Worm (Caenorhabditis elegans) whole organism, L4 larva: ENCODE data around the gene gop-2.

Experiments
- D1046.2 ChIP-seq: fragments of 200-800 bp; sonication (Bioruptor generic); IDR thresholded peaks from 2 replicates; pipeline ENCODE4 v1.3.6; 2022; ENCODE audit warnings: missing genetic modification characterization, missing compliant biosample characterization
- F26F4.8 ChIP-seq: fragments of 200-800 bp; sonication (Bioruptor generic); conservative IDR thresholded peaks from 2 replicates; pipeline ENCODE4 v1.3.6; 2022; ENCODE audit warnings: missing genetic modification characterization, missing compliant biosample characterization
- F37D6.2 ChIP-seq: sonication (generic microtip); optimal IDR thresholded peaks from 2 replicates; lab custom pipeline; 2016; ENCODE audit warnings: mild to moderate bottlenecking, missing genetic modification characterization, missing compliant biosample characterization
- Y5F2A.4 ChIP-seq: fragments of 200-800 bp; sonication (Bioruptor generic); optimal IDR thresholded peaks from 2 replicates; lab custom pipeline; 2018; ENCODE audit warnings: mild to moderate bottlenecking, missing genetic modification characterization, missing compliant biosample characterization
- Y75B8A.6 ChIP-seq: fragments of 200-800 bp; sonication (Bioruptor generic); IDR thresholded peaks from 2 replicates; pipeline ENCODE4 v1.3.6; 2022; ENCODE audit warnings: missing genetic modification reagents, missing genetic modification characterization, missing compliant biosample characterization
- ZK337.2 ChIP-seq: fragments of 200-800 bp; sonication (Bioruptor generic); IDR thresholded peaks from 2 replicates; pipeline ENCODE4 v1.3.6; 2022; ENCODE audit warnings: missing genetic modification reagents, missing genetic modification characterization, missing compliant biosample characterization
- ZK546.5 ChIP-seq, 2 experiments: sonication (generic microtip); optimal IDR thresholded peaks; 2 replicates each; lab custom pipeline; 2017; ENCODE audit warnings: missing biosample characterization in 2 of 2, missing genetic modification characterization in 2 of 2
- aha-1 ChIP-seq: fragments of 150-350 bp; peaks from one replicate; lab custom pipeline; 2014; ENCODE audit warnings: missing biosample characterization, missing genetic modification characterization
- aly-2 ChIP-seq: sonication (generic microtip); optimal IDR thresholded peaks from 2 replicates; lab custom pipeline; 2018; ENCODE audit warnings: missing biosample characterization, missing genetic modification characterization
- ceh-32 ChIP-seq: sonication (generic microtip); optimal IDR thresholded peaks from 2 replicates; lab custom pipeline; 2016; ENCODE audit warnings: mild to moderate bottlenecking, missing genetic modification characterization, missing compliant biosample characterization; ENCODE audit not compliant: poor library complexity
- ceh-62 ChIP-seq: sonication (generic microtip); optimal IDR thresholded peaks from 2 replicates; lab custom pipeline; 2017; ENCODE audit warnings: missing biosample characterization, missing genetic modification characterization
- ceh-82 ChIP-seq: sonication (generic microtip); optimal IDR thresholded peaks from 2 replicates; lab custom pipeline; 2017; ENCODE audit warnings: missing biosample characterization, missing genetic modification characterization
- ctbp-1 ChIP-seq: fragments of 200-800 bp; sonication (Bioruptor generic); IDR thresholded peaks from 2 replicates; pipeline ENCODE4 v1.3.6; 2022; ENCODE audit warnings: missing genetic modification reagents, missing genetic modification characterization, missing compliant biosample characterization
- dmd-6 ChIP-seq: fragments of 200-800 bp; sonication (Bioruptor generic); IDR thresholded peaks from 2 replicates; pipeline ENCODE4 v1.3.6; 2022; ENCODE audit warnings: missing genetic modification reagents, missing genetic modification characterization, missing compliant biosample characterization
- dmd-8 ChIP-seq: fragments of 200-800 bp; sonication (Bioruptor generic); IDR thresholded peaks from 2 replicates; pipeline ENCODE4 v1.3.6; 2022; ENCODE audit warnings: missing genetic modification characterization, missing compliant biosample characterization
- dpl-1 ChIP-seq: fragments of 150-350 bp; optimal IDR thresholded peaks from 2 replicates; lab custom pipeline; 2014; ENCODE audit warnings: missing biosample characterization, missing genetic modification reagents, missing genetic modification characterization
- duxl-1 ChIP-seq: sonication (generic microtip); optimal IDR thresholded peaks from 2 replicates; lab custom pipeline; 2016; ENCODE audit warnings: mild to moderate bottlenecking, missing genetic modification characterization, moderate library complexity, missing compliant biosample characterization; ENCODE audit not compliant: poor library complexity
- dve-1 ChIP-seq: sonication (generic microtip); optimal IDR thresholded peaks from 2 replicates; lab custom pipeline; 2017; ENCODE audit warnings: antibody characterized with exemption, mild to moderate bottlenecking, missing genetic modification characterization, missing compliant biosample characterization; ENCODE audit not compliant: insufficient read depth
- fkh-10 ChIP-seq: fragments of 150-350 bp; optimal IDR thresholded peaks from 2 replicates; lab custom pipeline; 2014; ENCODE audit warnings: missing biosample characterization, missing genetic modification reagents, missing genetic modification characterization
- fos-1 ChIP-seq: fragments of 150-350 bp; optimal IDR thresholded peaks from 2 replicates; lab custom pipeline; 2014; ENCODE audit warnings: missing biosample characterization, missing genetic modification characterization
- gei-8 ChIP-seq: fragments of 200-800 bp; sonication (Bioruptor generic); optimal IDR thresholded peaks from 2 replicates; lab custom pipeline; 2018; ENCODE audit warnings: mild to moderate bottlenecking, missing genetic modification characterization, missing compliant biosample characterization
- lim-7 ChIP-seq: fragments of 200-800 bp; sonication (Bioruptor generic); IDR thresholded peaks from 2 replicates; pipeline ENCODE4 v1.3.6; 2022; ENCODE audit warnings: missing genetic modification characterization, missing compliant biosample characterization
- lin-15B ChIP-seq: fragments of 150-350 bp; sonication (generic microtip); optimal IDR thresholded peaks from 3 replicates; lab custom pipeline; 2014; ENCODE audit warnings: missing biosample characterization, missing genetic modification characterization
- lin-29 ChIP-seq: fragments of 200-800 bp; sonication (Bioruptor generic); IDR thresholded peaks from 2 replicates; pipeline ENCODE4 v1.3.6; 2022; ENCODE audit warnings: missing genetic modification reagents, missing genetic modification characterization, missing compliant biosample characterization
- lin-38 ChIP-seq: fragments of 200-800 bp; sonication (Bioruptor generic); IDR thresholded peaks from 2 replicates; pipeline ENCODE4 v1.3.6; 2022; ENCODE audit warnings: missing genetic modification reagents, missing genetic modification characterization, missing compliant biosample characterization
- lin-39 ChIP-seq: fragments of 150-350 bp; optimal IDR thresholded peaks from 2 replicates; lab custom pipeline; 2014; ENCODE audit warnings: missing biosample characterization, missing genetic modification reagents, missing genetic modification characterization
- lsy-2 ChIP-seq, 2 experiments: fragments of 150-350 bp in 1 of 2; sonication (generic microtip) in 1 of 2; optimal IDR thresholded peaks; 2 replicates each; lab custom pipeline; 2014 to 2017; ENCODE audit warnings: missing biosample characterization in 2 of 2, missing genetic modification characterization in 2 of 2
- madf-5 ChIP-seq, 2 experiments: fragments of 200-800 bp; sonication (Bioruptor generic); IDR thresholded peaks; 2 replicates each; pipeline ENCODE4 v1.3.6; 2022; ENCODE audit warnings: missing compliant biosample characterization in 2 of 2, missing genetic modification characterization in 2 of 2
- madf-9 ChIP-seq: fragments of 200-800 bp; sonication (Bioruptor generic); conservative IDR thresholded peaks from 2 replicates; pipeline ENCODE4 v1.3.6; 2022; ENCODE audit warnings: missing genetic modification reagents, missing genetic modification characterization, missing compliant biosample characterization
- mdl-1 ChIP-seq, 2 experiments: fragments of 150-350 bp in 1 of 2; sonication (generic microtip) in 1 of 2; optimal IDR thresholded peaks; 2 replicates each; lab custom pipeline; 2014 to 2017; ENCODE audit warnings: missing biosample characterization in 2 of 2, missing genetic modification characterization in 2 of 2
- mdt-29 ChIP-seq: fragments of 200-800 bp; sonication (Bioruptor generic); IDR thresholded peaks from 2 replicates; pipeline ENCODE4 v1.3.6; 2022; ENCODE audit warnings: missing genetic modification reagents, missing genetic modification characterization, missing compliant biosample characterization
- mep-1 ChIP-seq: fragments of 150-350 bp; sonication (generic microtip); optimal IDR thresholded peaks from 3 replicates; lab custom pipeline; 2014; ENCODE audit warnings: missing biosample characterization, missing genetic modification characterization
- mxl-3 ChIP-seq: fragments of 200-800 bp; sonication (Bioruptor generic); optimal IDR thresholded peaks from 2 replicates; lab custom pipeline; 2018; ENCODE audit warnings: mild to moderate bottlenecking, missing genetic modification characterization, missing compliant biosample characterization
- nhr-102 ChIP-seq: sonication (generic microtip); optimal IDR thresholded peaks from 2 replicates; lab custom pipeline; 2016; ENCODE audit warnings: mild to moderate bottlenecking, missing genetic modification characterization, moderate library complexity, missing compliant biosample characterization
- nhr-237 ChIP-seq: sonication (generic microtip); optimal IDR thresholded peaks from 2 replicates; lab custom pipeline; 2017; ENCODE audit warnings: missing biosample characterization, missing genetic modification characterization
- nhr-25 ChIP-seq: sonication (generic microtip); optimal IDR thresholded peaks from 2 replicates; lab custom pipeline; 2017; ENCODE audit warnings: missing genetic modification characterization, mild to moderate bottlenecking, missing compliant biosample characterization, antibody characterized with exemption, moderate library complexity, borderline replicate concordance; ENCODE audit not compliant: insufficient read depth
- nhr-42 ChIP-seq: fragments of 200-800 bp; sonication (Bioruptor generic); IDR thresholded peaks from 2 replicates; pipeline ENCODE4 v1.3.6; 2022; ENCODE audit warnings: missing genetic modification characterization, missing compliant biosample characterization
- nhr-48 ChIP-seq: sonication (generic microtip); optimal IDR thresholded peaks from 2 replicates; lab custom pipeline; 2016; ENCODE audit warnings: mild to moderate bottlenecking, missing genetic modification characterization, missing compliant biosample characterization
- nhr-6 ChIP-seq: fragments of 150-350 bp; optimal IDR thresholded peaks from 2 replicates; lab custom pipeline; 2014; ENCODE audit warnings: missing biosample characterization, missing genetic modification characterization
- nhr-76 ChIP-seq: fragments of 150-350 bp; optimal IDR thresholded peaks from 2 replicates; lab custom pipeline; 2014; ENCODE audit warnings: missing biosample characterization, missing genetic modification characterization
- php-3 ChIP-seq: fragments of 200-800 bp; sonication (Bioruptor generic); IDR thresholded peaks from 2 replicates; pipeline ENCODE4 v1.3.6; 2022; ENCODE audit warnings: missing genetic modification reagents, missing genetic modification characterization, missing compliant biosample characterization
- pqm-1 ChIP-seq: sonication (generic microtip); optimal IDR thresholded peaks from 2 replicates; lab custom pipeline; 2017; ENCODE audit warnings: missing biosample characterization, missing genetic modification characterization
- spr-1 ChIP-seq: sonication (generic microtip); optimal IDR thresholded peaks from 2 replicates; lab custom pipeline; 2016; ENCODE audit warnings: mild to moderate bottlenecking, missing genetic modification characterization, missing compliant biosample characterization
- spr-3 ChIP-seq: fragments of 200-800 bp; sonication (Bioruptor generic); optimal IDR thresholded peaks from 2 replicates; lab custom pipeline; 2018; ENCODE audit warnings: mild to moderate bottlenecking, missing genetic modification characterization, missing compliant biosample characterization
- tag-97 ChIP-seq: fragments of 200-800 bp; sonication (Bioruptor generic); IDR thresholded peaks from 2 replicates; pipeline ENCODE4 v1.3.6; 2022; ENCODE audit warnings: missing genetic modification characterization, missing compliant biosample characterization
- tra-1 ChIP-seq: fragments of 200-800 bp; sonication (Bioruptor generic); IDR thresholded peaks from 2 replicates; pipeline ENCODE4 v1.3.6; 2022; ENCODE audit warnings: missing genetic modification reagents, missing genetic modification characterization, missing compliant biosample characterization
- unc-130 ChIP-seq: sonication (generic microtip); optimal IDR thresholded peaks from 2 replicates; lab custom pipeline; 2016; ENCODE audit warnings: missing genetic modification reagents, missing genetic modification characterization, missing compliant biosample characterization
- unc-39 ChIP-seq: sonication (generic microtip); optimal IDR thresholded peaks from 2 replicates; lab custom pipeline; 2017; ENCODE audit warnings: missing biosample characterization, missing genetic modification characterization
- zfp-2 ChIP-seq: sonication (generic microtip); optimal IDR thresholded peaks from 2 replicates; lab custom pipeline; 2016; ENCODE audit warnings: mild to moderate bottlenecking, missing genetic modification characterization, missing compliant biosample characterization
- zfp-3 ChIP-seq: fragments of 200-800 bp; sonication (Bioruptor generic); conservative IDR thresholded peaks from 2 replicates; pipeline ENCODE4 v1.3.6; 2022; ENCODE audit warnings: missing genetic modification reagents, missing genetic modification characterization, missing compliant biosample characterization

The gop-2 gene

ce11 chrIII:5305725-5306124 lies 46.9 kb downstream of the gop-2 start (continued):
- TF ChIP-seq lin-15B, result no peak
- TF ChIP-seq dmd-8 (GFP tag; lab: Robert Waterston, UW), result peak; percentile 99
- no peak for TF ChIP-seq fos-1 (tag; lab: Kevin White, UChicago)
- TF ChIP-seq ctbp-1, result peak; percentile 95
- no peak for TF ChIP-seq nhr-237 (tag; lab: Kevin White, UChicago)
- no peak for TF ChIP-seq nhr-6 (tag; lab: Kevin White, UChicago)
- TF ChIP-seq ceh-82, result no peak
- no peak for TF ChIP-seq tag-97
- TF ChIP-seq madf-5 (GFP tag; IDR thresholded peaks at IDR 0.05; lab: Robert Waterston, UW), result peak; percentile 88 to 97
- peak; percentile 82 for TF ChIP-seq spr-3
- no peak for TF ChIP-seq zfp-2 (tag; lab: Kevin White, UChicago)
- peak; percentile 91 for TF ChIP-seq D1046.2 (GFP tag; lab: Robert Waterston, UW)
- TF ChIP-seq pqm-1 (tag; lab: Kevin White, UChicago), result no peak
- TF ChIP-seq mep-1 (tag; lab: Kevin White, UChicago), result peak; percentile 61
- peak; percentile 29 for TF ChIP-seq dve-1 (tag; lab: Kevin White, UChicago)
- peak; percentile 83; the same call in 1 of the 2 replicates for TF ChIP-seq Y75B8A.6 (GFP tag; lab: Robert Waterston, UW)
- peak; percentile 56 for TF ChIP-seq nhr-102
- no peak for TF ChIP-seq ZK546.5 (tag; optimal IDR thresholded peaks at IDR 0.05; lab: Kevin White, UChicago)
- peak; percentile 75 for TF ChIP-seq mxl-3
- no peak for TF ChIP-seq ceh-32 (tag; lab: Kevin White, UChicago)
- TF ChIP-seq mdt-29 (GFP tag; lab: Robert Waterston, UW), result peak; percentile 44; the same call in 1 of the 2 replicates
- TF ChIP-seq duxl-1 (tag; lab: Kevin White, UChicago), result peak; percentile 83
- peak; percentile 86 for TF ChIP-seq lin-38 (GFP tag; lab: Robert Waterston, UW)
- no peak for TF ChIP-seq nhr-25 (tag; lab: Kevin White, UChicago)
- TF ChIP-seq mdl-1 (tag; optimal IDR thresholded peaks at IDR 0.05; lab: Kevin White, UChicago), result no peak
- peak; percentile 89 for TF ChIP-seq madf-9
- no peak for TF ChIP-seq lin-39
- peak; percentile 75 for TF ChIP-seq nhr-42 (GFP tag; lab: Robert Waterston, UW)
- TF ChIP-seq fkh-10, result peak; percentile 5
- peak; percentile 37 for TF ChIP-seq aha-1 (tag; lab: Kevin White, UChicago)

DNA sequence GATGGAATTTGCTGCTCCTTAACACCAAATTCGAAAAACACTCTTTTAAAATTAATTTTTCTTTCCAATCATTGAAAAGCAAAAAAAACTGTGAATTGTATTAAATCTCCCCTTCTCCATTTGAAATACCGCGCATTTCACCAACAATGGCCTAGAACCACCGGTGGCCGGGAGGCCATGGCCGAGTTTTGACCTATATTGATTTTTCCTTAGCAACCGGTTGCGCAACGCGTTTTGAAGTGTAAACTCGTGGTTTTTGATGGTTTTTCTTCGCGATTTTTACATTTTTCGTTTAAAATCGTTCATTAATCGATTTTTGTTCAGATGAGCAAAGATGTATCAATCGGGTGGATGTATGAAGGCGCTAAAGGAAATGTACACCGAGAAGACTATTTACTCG lies 49.5 kb downstream of the gop-2 start, which contains the start of gene mog-3:
TSS of gene mog-3 (plus strand) at position 319 of the 400 bp plus-strand sequence.
- TF ChIP-seq lin-29 (GFP tag; lab: Robert Waterston, UW) (no peak), fos-1 (tag; lab: Kevin White, UChicago) (no peak), mdl-1 (tag; optimal IDR thresholded peaks at IDR 0.05; lab: Kevin White, UChicago) (no peak), dpl-1 (GFP tag; lab: Kevin White, UChicago) (peak; percentile 91), tra-1 (GFP tag; lab: Robert Waterston, UW) (no peak), madf-9 (peak; percentile 53; the same call in 1 of the 2 replicates), zfp-3 (GFP tag; lab: Robert Waterston, UW) (no peak), nhr-6 (tag; lab: Kevin White, UChicago) (peak; percentile 37), Y75B8A.6 (GFP tag; lab: Robert Waterston, UW) (no peak), Y5F2A.4 (GFP tag; lab: Kevin White, UChicago) (no peak), gei-8 (GFP tag; lab: Kevin White, UChicago) (no peak), nhr-102 (no peak), ceh-32 (tag; lab: Kevin White, UChicago) (no peak), nhr-48 (tag; lab: Kevin White, UChicago) (no peak), dve-1 (tag; lab: Kevin White, UChicago) (peak; percentile 42), lsy-2 (tag; optimal IDR thresholded peaks at IDR 0.05; lab: Kevin White, UChicago) (peak in 1 of 2 experiments; percentile 74), aly-2 (tag; lab: Kevin White, UChicago) (no peak), php-3 (no peak), spr-1 (tag; lab: Kevin White, UChicago) (no peak), zfp-2 (tag; lab: Kevin White, UChicago) (no peak), nhr-76 (tag; lab: Kevin White, UChicago) (no peak), ceh-62 (tag; lab: Kevin White, UChicago) (no peak), unc-130 (GFP tag; lab: Kevin White, UChicago) (peak; percentile 89), ZK337.2 (peak; percentile 62; the same call in 1 of the 2 replicates), unc-39 (tag; lab: Kevin White, UChicago) (no peak), F26F4.8 (GFP tag; lab: Robert Waterston, UW) (no peak), mep-1 (tag; lab: Kevin White, UChicago) (peak; percentile 41), F37D6.2 (no peak), lim-7 (GFP tag; lab: Robert Waterston, UW) (no peak), dmd-6 (no peak)
